Fruit fly (Drosophila melanogaster): ENCODE measurements around the gene Nep4.
A peak's percentile ranks its signal among the peaks of the same experiment; 100 is the strongest.

The Nep4 gene

dm6 chr3R:20617583-20617982 lies 42.1 kb downstream of the Nep4 start, which contains the start of gene CG5466:
Gene CG5466, plus strand, starts transcription at chr3R:20617883.
- no peak for TF ChIP-seq Sox102F (GFP tag; optimal IDR thresholded peaks at IDR 0.05)
- TF ChIP-seq Eip78C (GFP tag) = peak; percentile 22

dm6 chr3R:20616801-20617200 lies 42.9 kb downstream of the Nep4 start, which contains the start of gene CG15923:
Gene CG15923, minus strand, starts transcription at chr3R:20616901.
- no peak for TF ChIP-seq dac (GFP tag; optimal IDR thresholded peaks at IDR 0.05)
- TF ChIP-seq CG15336 (GFP tag; IDR thresholded peaks at IDR 0.05) = no peak
- TF ChIP-seq Smox (GFP tag; optimal IDR thresholded peaks at IDR 0.05) = no peak
- no peak for TF ChIP-seq CG34406 (GFP tag; optimal IDR thresholded peaks at IDR 0.05)
- TF ChIP-seq CG16779 (tag; optimal IDR thresholded peaks at IDR 0.05) = no peak
- TF ChIP-seq Sox14 (GFP tag; optimal IDR thresholded peaks at IDR 0.05) = no peak
- TF ChIP-seq Eip78C (GFP tag) = no peak
- no peak for TF ChIP-seq CG8632 (GFP tag; optimal IDR thresholded peaks at IDR 0.05)
- no peak for TF ChIP-seq Lpt (GFP tag; optimal IDR thresholded peaks at IDR 0.05)
- no peak for TF ChIP-seq CG6808 (GFP tag; optimal IDR thresholded peaks at IDR 0.05)
- TF ChIP-seq cyc (GFP tag; optimal IDR thresholded peaks at IDR 0.05) = no peak
- no peak for TF ChIP-seq CG10631 (GFP tag; optimal IDR thresholded peaks at IDR 0.05)
- no peak for TF ChIP-seq Hr39 (GFP tag; optimal IDR thresholded peaks at IDR 0.05)
- TF ChIP-seq Gug (GFP tag; IDR thresholded peaks at IDR 0.05) = no peak
- TF ChIP-seq OdsH (GFP tag; optimal IDR thresholded peaks at IDR 0.05) = no peak
- no peak for TF ChIP-seq Sox102F (GFP tag; optimal IDR thresholded peaks at IDR 0.05)

dm6 chr3R:20608199-20608598 lies 51.5 kb downstream of the Nep4 start:
- no peak for TF ChIP-seq CG3032 (tag; optimal IDR thresholded peaks at IDR 0.05)
- no peak for TF ChIP-seq CG16779 (tag; optimal IDR thresholded peaks at IDR 0.05)
- TF ChIP-seq CG6163 (GFP tag; IDR thresholded peaks at IDR 0.05) = no peak
- TF ChIP-seq Ets21C (GFP tag; optimal IDR thresholded peaks at IDR 0.05) = no peak
- TF ChIP-seq cyc (GFP tag; optimal IDR thresholded peaks at IDR 0.05) = no peak
- no peak for TF ChIP-seq Gug (GFP tag; IDR thresholded peaks at IDR 0.05)
- no peak for TF ChIP-seq svp (GFP tag)
- TF ChIP-seq CG6808 (GFP tag; optimal IDR thresholded peaks at IDR 0.05) = no peak
- TF ChIP-seq CG10669 (GFP tag; optimal IDR thresholded peaks at IDR 0.05) = no peak
- TF ChIP-seq Smox (GFP tag; optimal IDR thresholded peaks at IDR 0.05) = no peak
- TF ChIP-seq dsx (GFP tag; optimal IDR thresholded peaks at IDR 0.05; ENCODE audit: poor library complexity, severe bottlenecking) = no peak
- no peak for TF ChIP-seq fd59A (GFP tag; optimal IDR thresholded peaks at IDR 0.05)
- no peak for TF ChIP-seq topi (GFP tag; optimal IDR thresholded peaks at IDR 0.05)
- TF ChIP-seq CG3919 (GFP tag; optimal IDR thresholded peaks at IDR 0.05) = no peak
- TF ChIP-seq net (GFP tag; optimal IDR thresholded peaks at IDR 0.05) = no peak
- no peak for TF ChIP-seq Sox15 (GFP tag; optimal IDR thresholded peaks at IDR 0.05)

- TF ChIP-seq CG11294 (GFP tag; IDR thresholded peaks at IDR 0.05) = no peak
- TF ChIP-seq achi (GFP tag; optimal IDR thresholded peaks at IDR 0.05) = no peak
- TF ChIP-seq CG10631 (GFP tag; optimal IDR thresholded peaks at IDR 0.05) = no peak
Measured at dm6 chr3R:20605562-20606155, 54.0 kb downstream of the Nep4 start.

- peak; percentile 6 for TF ChIP-seq CG1621 (tag; optimal IDR thresholded peaks at IDR 0.05)
- TF ChIP-seq lz (GFP tag; optimal IDR thresholded peaks at IDR 0.05) = no peak
- no peak for TF ChIP-seq CG8119 (GFP tag; IDR thresholded peaks at IDR 0.05)
Measured at dm6 chr3R:20605078-20605477, 54.6 kb downstream of the Nep4 start.

- TF ChIP-seq CG11762 (GFP tag; optimal IDR thresholded peaks at IDR 0.05; ENCODE audit: insufficient read depth) (no peak), CG9139 (GFP tag; optimal IDR thresholded peaks at IDR 0.05) (peak; percentile 6), CG10669 (GFP tag; optimal IDR thresholded peaks at IDR 0.05) (no peak), fd85E (GFP tag; optimal IDR thresholded peaks at IDR 0.05) (no peak), Ets21C (GFP tag; optimal IDR thresholded peaks at IDR 0.05) (no peak), salr (GFP tag; optimal IDR thresholded peaks at IDR 0.05) (no peak), Smox (GFP tag; optimal IDR thresholded peaks at IDR 0.05) (no peak), CG4318 (GFP tag; optimal IDR thresholded peaks at IDR 0.05) (no peak), dsx (GFP tag; optimal IDR thresholded peaks at IDR 0.05; ENCODE audit: poor library complexity, severe bottlenecking) (no peak), CG11902 (GFP tag; optimal IDR thresholded peaks at IDR 0.05) (no peak), fd59A (GFP tag; optimal IDR thresholded peaks at IDR 0.05) (no peak), CG6792 (GFP tag; optimal IDR thresholded peaks at IDR 0.05) (no peak), ss (GFP tag; optimal IDR thresholded peaks at IDR 0.05) (peak; percentile 1 to 51), CG6163 (GFP tag; IDR thresholded peaks at IDR 0.05) (peak; percentile 56; the same call in 1 of the 3 replicates), Met (GFP tag; optimal IDR thresholded peaks at IDR 0.05) (no peak), Eip78C (GFP tag) (peak; percentile 66), CG6276 (GFP tag; optimal IDR thresholded peaks at IDR 0.05) (peak; percentile 20)
Measured at dm6 chr3R:20604078-20604477, 55.6 kb downstream of the Nep4 start.

Data from whole organism, prepupa.